Worm (Caenorhabditis elegans) whole organism, early embryonic: ENCODE data around the gene vab-1.

Experiments used
- B0310.2 ChIP-seq: sonication (generic microtip); optimal IDR thresholded peaks from 2 replicates; lab custom pipeline; 2016; ENCODE audit warnings: mild to moderate bottlenecking, missing genetic modification characterization, missing compliant biosample characterization
- F13C5.2 ChIP-seq: sonication (generic microtip); optimal IDR thresholded peaks from 2 replicates; lab custom pipeline; 2017; ENCODE audit warnings: mild to moderate bottlenecking, missing genetic modification characterization, inconsistent platforms, missing compliant biosample characterization
- aly-1 ChIP-seq: sonication (generic microtip); optimal IDR thresholded peaks from 2 replicates; lab custom pipeline; 2016; ENCODE audit warnings: missing genetic modification characterization, missing compliant biosample characterization
- ama-1 ChIP-seq: fragments of 150-350 bp; optimal IDR thresholded peaks from 2 replicates; lab custom pipeline; 2014
- ceh-13 ChIP-seq: fragments of 200-800 bp; sonication (Bioruptor generic); optimal IDR thresholded peaks from 2 replicates; lab custom pipeline; 2018; ENCODE audit warnings: mild to moderate bottlenecking, missing genetic modification characterization, missing compliant biosample characterization
- ceh-36 ChIP-seq: sonication (generic microtip); optimal IDR thresholded peaks from 2 replicates; lab custom pipeline; 2016; ENCODE audit warnings: missing genetic modification characterization, inconsistent platforms, missing compliant biosample characterization
- ets-7 ChIP-seq: sonication (generic microtip); optimal IDR thresholded peaks from 2 replicates; lab custom pipeline; 2016; ENCODE audit warnings: missing genotype, missing genetic modification characterization, missing compliant biosample characterization
- flt-1 ChIP-seq: fragments of 200-800 bp; sonication (Bioruptor generic); IDR thresholded peaks from 2 replicates; pipeline ENCODE4 v1.3.6; 2022; ENCODE audit warnings: missing genetic modification characterization, missing compliant biosample characterization
- hmbx-1 ChIP-seq: sonication (generic microtip); optimal IDR thresholded peaks from 2 replicates; lab custom pipeline; 2016; ENCODE audit warnings: mild to moderate bottlenecking, missing genetic modification characterization, missing compliant biosample characterization
- hmg-4 ChIP-seq: fragments of 200-800 bp; sonication (Bioruptor generic); optimal IDR thresholded peaks from 2 replicates; lab custom pipeline; 2018; ENCODE audit warnings: mild to moderate bottlenecking, missing genetic modification characterization, missing compliant biosample characterization
- hnd-1 ChIP-seq: sonication (generic microtip); optimal IDR thresholded peaks from 2 replicates; lab custom pipeline; 2016; ENCODE audit warnings: missing genetic modification characterization, missing compliant biosample characterization
- pes-1 ChIP-seq: fragments of 200-800 bp; sonication (Bioruptor generic); IDR thresholded peaks from 2 replicates; pipeline ENCODE4 v1.3.6; 2022; ENCODE audit warnings: missing genetic modification reagents, missing genetic modification characterization, missing compliant biosample characterization
- scrt-1 ChIP-seq: fragments of 200-800 bp; sonication (Bioruptor generic); IDR thresholded peaks from 2 replicates; pipeline ENCODE4 v1.3.6; 2022; ENCODE audit warnings: missing genetic modification characterization, missing compliant biosample characterization
- sea-1 ChIP-seq: fragments of 200-800 bp; sonication (Bioruptor generic); conservative IDR thresholded peaks from 2 replicates; pipeline ENCODE4 v1.3.6; 2022; ENCODE audit warnings: missing genetic modification characterization, missing compliant biosample characterization
- tbx-11 ChIP-seq: fragments of 200-800 bp; sonication (Bioruptor generic); IDR thresholded peaks from 2 replicates; pipeline ENCODE4 v1.3.6; 2022; ENCODE audit warnings: missing genetic modification characterization, missing compliant biosample characterization
- tbx-37 ChIP-seq: fragments of 200-800 bp; sonication (Bioruptor generic); conservative IDR thresholded peaks from 2 replicates; pipeline ENCODE4 v1.3.6; 2022; ENCODE audit warnings: missing genetic modification reagents, missing genetic modification characterization, missing compliant biosample characterization
- tra-4 ChIP-seq: sonication (generic microtip); optimal IDR thresholded peaks from 2 replicates; lab custom pipeline; 2017; ENCODE audit warnings: missing genetic modification characterization, missing compliant biosample characterization

Gene vab-1

ce11 chrII:4638241-4638640 lies 66.4 kb downstream of the vab-1 start, which contains the start of gene che-10:
Gene che-10 (minus strand): TSS chrII:4638341.
- TF ChIP-seq hnd-1, result no peak
- no peak for TF ChIP-seq B0310.2 (tag; lab: Kevin White, UChicago)
- TF ChIP-seq ets-7 (tag; lab: Kevin White, UChicago), result no peak
- TF ChIP-seq ceh-36 (tag; lab: Kevin White, UChicago), result no peak
- TF ChIP-seq pes-1 (GFP tag; lab: Robert Waterston, UW), result no peak
- TF ChIP-seq tbx-37 (GFP tag; lab: Robert Waterston, UW), result no peak

- TF ChIP-seq tbx-37 (GFP tag; lab: Robert Waterston, UW), result no peak
- TF ChIP-seq ama-1 (lab: Kevin White, UChicago), result no peak
- TF ChIP-seq hmbx-1 (tag; lab: Kevin White, UChicago), result no peak
- no peak for TF ChIP-seq ceh-13
- TF ChIP-seq sea-1 (GFP tag; lab: Robert Waterston, UW), result no peak
- TF ChIP-seq hmg-4 (GFP tag; lab: Kevin White, UChicago), result no peak
- TF ChIP-seq tra-4 (tag; lab: Kevin White, UChicago), result no peak
- no peak for TF ChIP-seq ceh-36 (tag; lab: Kevin White, UChicago)
- no peak for TF ChIP-seq ets-7 (tag; lab: Kevin White, UChicago)
- TF ChIP-seq scrt-1 (GFP tag; lab: Robert Waterston, UW), result no peak
- TF ChIP-seq flt-1, result no peak
- no peak for TF ChIP-seq B0310.2 (tag; lab: Kevin White, UChicago)
- TF ChIP-seq aly-1 (tag; lab: Kevin White, UChicago), result no peak
- TF ChIP-seq tbx-11 (GFP tag; lab: Robert Waterston, UW), result no peak
- no peak for TF ChIP-seq F13C5.2
Measured at ce11 chrII:4638891-4639290, 67.1 kb downstream of the vab-1 start.
